Fruit fly (Drosophila melanogaster): ENCODE results near the gene Pgant4.

Pgant4 gene

dm6 chr2L:3440322-3440721 lies 32.1 kb upstream of the Pgant4 start (continued):
- TF ChIP-seq CG1792 (GFP tag; optimal IDR thresholded peaks at IDR 0.05): no peak
- no peak for TF ChIP-seq pzg (GFP tag; optimal IDR thresholded peaks at IDR 0.05)
- TF ChIP-seq Eip74EF (GFP tag; optimal IDR thresholded peaks at IDR 0.05): no peak
- no peak for TF ChIP-seq CG14860 (GFP tag; IDR thresholded peaks at IDR 0.05; ENCODE audit: partially characterized antibody)
- TF ChIP-seq salm (tag; optimal IDR thresholded peaks at IDR 0.05): peak; percentile 25
- peak; percentile 52 for TF ChIP-seq jumu (GFP tag; optimal IDR thresholded peaks at IDR 0.05)
- peak; percentile 70 for TF ChIP-seq jigr1 (GFP tag; IDR thresholded peaks at IDR 0.05)
- peak; percentile 80 for TF ChIP-seq stc (GFP tag; IDR thresholded peaks at IDR 0.05)
- peak; percentile 29 for TF ChIP-seq pnt (GFP tag; optimal IDR thresholded peaks at IDR 0.05)
- TF ChIP-seq Pdp1 (GFP tag; optimal IDR thresholded peaks at IDR 0.05): no peak
- no peak for TF ChIP-seq twi (tag; optimal IDR thresholded peaks at IDR 0.05)
- TF ChIP-seq h (optimal IDR thresholded peaks at IDR 0.05): no peak
- no peak for TF ChIP-seq mirr (GFP tag; optimal IDR thresholded peaks at IDR 0.05)
- peak; percentile 69 for TF ChIP-seq CG11504 (tag; optimal IDR thresholded peaks at IDR 0.05)
- no peak for TF ChIP-seq CG13894 (tag; optimal IDR thresholded peaks at IDR 0.05)
- TF ChIP-seq CG15696 (tag; optimal IDR thresholded peaks at IDR 0.05): no peak
- peak; percentile 56 for TF ChIP-seq CG10654 (GFP tag; optimal IDR thresholded peaks at IDR 0.05)
- peak; percentile 37; the same call in 1 of the 2 replicates for TF ChIP-seq onecut (GFP tag; IDR thresholded peaks at IDR 0.05)
- no peak for TF ChIP-seq NC2α (GFP tag; optimal IDR thresholded peaks at IDR 0.05)
- TF ChIP-seq crp (GFP tag; optimal IDR thresholded peaks at IDR 0.05): peak in 1 of 2 experiments; percentile 26
- no peak for TF ChIP-seq CG16813 (GFP tag; IDR thresholded peaks at IDR 0.05; ENCODE audit: partially characterized antibody)
- TF ChIP-seq CG11456 (GFP tag; IDR thresholded peaks at IDR 0.05): peak; percentile 74; the same call in 1 of the 3 replicates
- no peak for TF ChIP-seq odd (GFP tag; optimal IDR thresholded peaks at IDR 0.05)
- TF ChIP-seq HLHmδ (GFP tag; optimal IDR thresholded peaks at IDR 0.05): no peak
- TF ChIP-seq corto (GFP tag; optimal IDR thresholded peaks at IDR 0.05): no peak
- no peak for TF ChIP-seq CG3065 (GFP tag; optimal IDR thresholded peaks at IDR 0.05)
- peak; percentile 77 for TF ChIP-seq ind (GFP tag; optimal IDR thresholded peaks at IDR 0.05)
- TF ChIP-seq CG8388 (GFP tag; optimal IDR thresholded peaks at IDR 0.05): peak; percentile 22
- TF ChIP-seq so (GFP tag; IDR thresholded peaks at IDR 0.05): peak; percentile 74; the same call in 2 of the 3 replicates
- peak; percentile 46 for TF ChIP-seq CG3281 (GFP tag; optimal IDR thresholded peaks at IDR 0.05)
- no peak for TF ChIP-seq CG18476 (GFP tag; optimal IDR thresholded peaks at IDR 0.05)
- TF ChIP-seq sug (tag; optimal IDR thresholded peaks at IDR 0.05): no peak
- peak; percentile 36; the same call in 1 of the 2 replicates for TF ChIP-seq klu (GFP tag; IDR thresholded peaks at IDR 0.05)
- TF ChIP-seq HHEX (GFP tag; optimal IDR thresholded peaks at IDR 0.05): peak; percentile 76
- peak; percentile 33 for TF ChIP-seq CG7786 (GFP tag; optimal IDR thresholded peaks at IDR 0.05)
- no peak for TF ChIP-seq CG13624 (GFP tag; optimal IDR thresholded peaks at IDR 0.05)
- TF ChIP-seq Optix (GFP tag; IDR thresholded peaks at IDR 0.05): peak; percentile 76; the same call in 2 of the 3 replicates
- no peak for TF ChIP-seq CG4854 (GFP tag; optimal IDR thresholded peaks at IDR 0.05)
- no peak for TF ChIP-seq gsb-n (tag; optimal IDR thresholded peaks at IDR 0.05)
- TF ChIP-seq Spps (tag; optimal IDR thresholded peaks at IDR 0.05): peak; percentile 21
- TF ChIP-seq crc (GFP tag; optimal IDR thresholded peaks at IDR 0.05): peak; percentile 17
- TF ChIP-seq CG11560 (tag; IDR thresholded peaks at IDR 0.05): peak; percentile 58; the same call in 2 of the 3 replicates
- TF ChIP-seq nom (GFP tag; optimal IDR thresholded peaks at IDR 0.05): no peak
- no peak for TF ChIP-seq Ravus (GFP tag; IDR thresholded peaks at IDR 0.05)
- peak; percentile 72 for TF ChIP-seq CG10209 (GFP tag; optimal IDR thresholded peaks at IDR 0.05)
- TF ChIP-seq luna (GFP tag; optimal IDR thresholded peaks at IDR 0.05): no peak
- no peak for TF ChIP-seq CG8478 (optimal IDR thresholded peaks at IDR 0.05)
- peak; percentile 48 for TF ChIP-seq CG16863 (GFP tag; optimal IDR thresholded peaks at IDR 0.05)
- peak; percentile 41 for TF ChIP-seq slp2 (GFP tag; optimal IDR thresholded peaks at IDR 0.05)
- TF ChIP-seq CHES-1-like (GFP tag; optimal IDR thresholded peaks at IDR 0.05): peak; percentile 46
- peak; percentile 85 for TF ChIP-seq dmrt99B (tag; optimal IDR thresholded peaks at IDR 0.05)
